Fruit fly (Drosophila melanogaster): Measurements from ENCODE around the gene bbg.

DNA sequence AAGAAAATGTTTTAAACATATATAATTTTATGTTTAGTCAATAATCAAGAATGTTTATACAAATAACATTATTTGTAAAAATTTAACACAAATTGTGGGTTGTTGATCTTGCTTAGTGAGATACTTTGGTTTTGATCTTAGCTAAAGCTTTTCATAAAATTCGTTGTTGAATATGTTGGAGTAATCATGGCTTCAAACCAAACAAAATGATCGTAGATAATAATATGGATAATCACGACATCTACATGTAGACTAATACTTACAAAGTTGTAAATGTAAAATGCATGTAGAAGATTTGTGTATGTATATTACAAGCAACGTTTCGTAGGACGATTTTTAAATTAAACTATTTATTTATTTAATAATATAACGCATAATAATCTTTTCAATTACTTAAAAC, 22.8 kb downstream of the bbg start:
- TF ChIP-seq pan (optimal IDR thresholded peaks at IDR 0.05) (no peak), EcR (GFP tag; optimal IDR thresholded peaks at IDR 0.05) (no peak), psq (optimal IDR thresholded peaks at IDR 0.05) (no peak), usp (GFP tag; optimal IDR thresholded peaks at IDR 0.05) (no peak), Dll (optimal IDR thresholded peaks at IDR 0.05) (no peak), CG8478 (optimal IDR thresholded peaks at IDR 0.05) (no peak)

Measured in whole organism.